Worm (Caenorhabditis elegans): Measurements from ENCODE around the gene F29C4.4.

DNA sequence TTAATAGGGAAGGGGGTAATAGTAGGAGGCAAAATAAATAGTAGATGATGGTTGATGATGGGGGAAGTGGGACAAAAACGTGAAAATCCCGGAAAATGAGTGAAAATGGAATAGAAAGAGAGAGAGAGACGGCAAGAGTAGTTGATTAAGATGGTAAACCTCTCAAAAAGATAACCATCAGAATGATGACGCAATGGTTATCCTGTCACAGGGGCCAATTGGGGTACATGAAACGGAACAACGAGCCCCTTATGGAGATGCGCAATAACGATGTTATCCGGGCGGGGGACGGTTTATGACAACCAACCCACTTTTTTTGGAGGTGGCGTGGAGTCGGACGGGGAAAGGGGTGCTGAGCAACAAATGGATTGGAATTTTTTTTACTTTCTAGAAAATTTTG is 38.3 kb downstream of the F29C4.4 start:
- TF ChIP-seq snpc-4 (tag; optimal IDR thresholded peaks at IDR 0.05): no peak
- TF ChIP-seq sptf-1 (tag; optimal IDR thresholded peaks at IDR 0.05): no peak
- TF ChIP-seq mls-2 (tag; optimal IDR thresholded peaks at IDR 0.05): no peak
- no peak for TF ChIP-seq elt-3 (tag; optimal IDR thresholded peaks at IDR 0.05)
- no peak for TF ChIP-seq mab-5 (tag; optimal IDR thresholded peaks at IDR 0.05)
- no peak for TF ChIP-seq nhr-76 (tag; optimal IDR thresholded peaks at IDR 0.05)
- no peak for TF ChIP-seq unc-39 (tag; optimal IDR thresholded peaks at IDR 0.05)
- no peak for TF ChIP-seq nhr-28 (tag; optimal IDR thresholded peaks at IDR 0.05)

Measured in whole organism, mixed stage, embryonic.